Worm (Caenorhabditis elegans) whole organism, late embryonic: Measurements from ENCODE around the gene F44E7.9.

ENCODE experiments used
- F13H6.1 ChIP-seq: sonication (generic microtip); optimal IDR thresholded peaks from 2 replicates; lab custom pipeline; 2016; ENCODE audit warnings: missing genetic modification characterization, missing compliant biosample characterization
- ama-1 ChIP-seq: fragments of 150-350 bp; optimal IDR thresholded peaks from 2 replicates; lab custom pipeline; 2014
- elt-2 ChIP-seq: sonication (generic microtip); optimal IDR thresholded peaks from 2 replicates; lab custom pipeline; 2016; ENCODE audit warnings: missing genetic modification reagents, missing genetic modification characterization, missing compliant biosample characterization

DNA sequence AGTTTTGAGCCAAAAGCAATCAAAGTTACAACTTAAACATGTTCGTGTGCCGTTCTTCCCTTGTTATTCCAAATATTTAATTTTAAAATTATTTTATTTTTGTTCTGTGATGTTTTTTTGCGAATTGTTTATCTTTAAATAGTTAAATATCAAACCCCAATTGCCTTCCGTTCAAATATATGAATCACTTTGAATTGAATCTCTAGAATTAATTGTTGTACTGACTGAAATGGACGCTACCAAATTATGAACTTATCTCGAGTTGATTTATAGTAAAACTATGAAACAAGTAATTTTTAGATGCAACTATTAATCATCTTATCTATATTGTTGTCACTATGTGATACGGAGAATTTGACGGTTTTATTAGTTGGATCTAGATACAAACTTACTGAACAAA, 1.0 kb downstream of the F44E7.9 start, which contains the start of gene ZC250.2:
- TF ChIP-seq elt-2 (no peak), ama-1 (lab: Kevin White, UChicago) (no peak), F13H6.1 (tag; lab: Kevin White, UChicago) (no peak)
